Worm (Caenorhabditis elegans): Measurements from ENCODE around the gene ZK675.4.
A peak's percentile ranks its signal among the peaks of the same experiment; 100 is the strongest.

The ZK675.4 gene

DNA sequence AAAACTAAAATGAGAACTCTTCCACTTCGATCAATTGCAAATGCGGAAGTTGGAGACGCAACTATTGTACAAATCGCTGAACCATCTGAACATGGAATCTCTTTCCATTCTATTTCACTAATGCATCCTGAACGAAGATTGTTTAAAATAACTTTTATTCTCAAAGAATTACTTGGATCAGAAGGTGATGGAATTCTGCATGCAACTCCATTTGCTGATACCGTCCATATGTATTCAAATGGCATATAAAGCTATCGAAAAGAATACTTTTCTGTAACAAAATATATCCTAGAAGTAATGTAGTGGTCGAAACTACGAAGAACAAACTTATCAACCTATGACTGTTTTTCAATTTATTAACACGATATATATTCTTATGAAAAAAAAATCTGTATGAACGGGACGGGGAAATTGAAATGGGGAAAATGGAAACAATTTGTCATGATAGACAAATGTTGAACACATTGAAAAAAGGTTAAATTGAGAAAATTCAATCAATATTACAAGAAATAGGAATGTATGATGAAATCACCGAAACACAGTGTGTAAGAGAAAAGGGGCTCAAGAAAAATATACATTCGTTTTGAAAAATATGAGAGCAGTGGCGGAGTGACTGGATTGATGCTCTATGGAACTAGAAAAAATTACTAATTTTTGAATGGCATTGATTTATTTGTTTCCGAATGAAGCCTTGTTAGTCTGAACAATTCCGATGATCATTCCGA lies 33.2 kb upstream of the ZK675.4 start, which contains the start of gene T01H3.2:
Gene T01H3.2, minus strand, starts transcription at position 251 of the 725 bp plus-strand sequence.
- 0 out of 2 replicates have a peak, but pooled peaks have one; percentile 10 for TF ChIP-seq B0336.3 (GFP tag; IDR thresholded peaks at IDR 0.05)
- no peak for TF ChIP-seq cebp-1 (GFP tag; IDR thresholded peaks at IDR 0.05)
- peak; percentile 21 for TF ChIP-seq cebp-1 (tag; optimal IDR thresholded peaks at IDR 0.05)
- TF ChIP-seq tbx-9 (tag; optimal IDR thresholded peaks at IDR 0.05; ENCODE audit: borderline replicate concordance), result no peak
- TF ChIP-seq snpc-1.1 (tag; optimal IDR thresholded peaks at IDR 0.05; ENCODE audit: insufficient read depth), result no peak
- peak; percentile 21 for TF ChIP-seq tbp1 (GFP tag; optimal IDR thresholded peaks at IDR 0.05)
- peak; percentile 28 for TF ChIP-seq chd-7 (tag; optimal IDR thresholded peaks at IDR 0.05)
- no peak for TF ChIP-seq aptf-3 (GFP tag; IDR thresholded peaks at IDR 0.05)
- peak; percentile 51 for TF ChIP-seq tlf-1 (GFP tag; optimal IDR thresholded peaks at IDR 0.05)
- TF ChIP-seq lin-54 (GFP tag; optimal IDR thresholded peaks at IDR 0.05), result peak; percentile 37
- TF ChIP-seq nfyb-1 (GFP tag; IDR thresholded peaks at IDR 0.05), result peak; percentile 33; the same call in 1 of the 2 replicates
- TF ChIP-seq lin-35 (GFP tag; optimal IDR thresholded peaks at IDR 0.05), result peak in 1 of 3 experiments; percentile 22
- peak; percentile 9 for TF ChIP-seq atf-7 (tag; optimal IDR thresholded peaks at IDR 0.05)
- no peak for TF ChIP-seq ceh-58 (GFP tag; IDR thresholded peaks at IDR 0.05)

DNA sequence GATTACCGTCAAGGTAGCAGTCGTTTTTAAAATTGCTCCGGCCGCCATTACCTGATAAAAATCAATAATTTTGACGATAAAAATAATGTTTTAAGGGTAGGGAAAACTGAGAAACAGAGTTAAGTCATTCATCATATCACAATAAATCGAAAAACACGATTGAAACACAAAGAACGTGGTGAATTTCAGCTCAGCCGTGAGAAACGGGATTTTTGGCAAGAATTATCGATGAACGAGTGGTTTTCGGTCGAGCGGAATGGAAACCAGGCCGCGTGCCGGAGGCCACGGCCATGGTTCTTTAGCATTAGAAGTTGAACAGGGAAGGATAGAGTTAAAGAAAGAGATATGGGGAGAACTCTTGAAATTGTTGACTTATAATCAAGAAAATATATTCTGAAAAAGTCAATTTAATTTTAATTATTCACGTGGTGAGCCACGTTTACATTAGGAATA lies 31.8 kb upstream of the ZK675.4 start, which contains the start of the genes vha-4 and T01H3.5:
Gene vha-4, minus strand, starts transcription at position 51 of the 453 bp plus-strand sequence.
Gene T01H3.5, plus strand, starts transcription at position 351 of the 453 bp plus-strand sequence.
- TF ChIP-seq nfyb-1 (GFP tag; IDR thresholded peaks at IDR 0.05) (no peak), K11D2.4 (GFP tag; IDR thresholded peaks at IDR 0.05) (no peak), lir-1 (GFP tag; conservative IDR thresholded peaks at IDR 0.05) (no peak), ztf-26 (tag; optimal IDR thresholded peaks at IDR 0.05) (no peak), snpc-4 (GFP tag; optimal IDR thresholded peaks at IDR 0.05) (no peak), snpc-4 (tag; optimal IDR thresholded peaks at IDR 0.05) (no peak), ceh-100 (GFP tag; IDR thresholded peaks at IDR 0.05) (no peak), efl-1 (GFP tag; optimal IDR thresholded peaks at IDR 0.05) (no peak), aptf-3 (GFP tag; IDR thresholded peaks at IDR 0.05) (no peak), him-1 (tag; optimal IDR thresholded peaks at IDR 0.05) (no peak), K12H6.12 (tag; optimal IDR thresholded peaks at IDR 0.05) (no peak), ccch-3 (GFP tag; optimal IDR thresholded peaks at IDR 0.05) (no peak), nhr-80 (tag; optimal IDR thresholded peaks at IDR 0.05) (peak; percentile 55), unc-62 (GFP tag; optimal IDR thresholded peaks at IDR 0.05) (no peak), zfh-2 (GFP tag; conservative IDR thresholded peaks at IDR 0.05) (0 out of 2 replicates have a peak, but pooled peaks have one; percentile 8), somi-1 (GFP tag; optimal IDR thresholded peaks at IDR 0.05) (no peak), xnd-1 (tag; optimal IDR thresholded peaks at IDR 0.05) (no peak)

DNA sequence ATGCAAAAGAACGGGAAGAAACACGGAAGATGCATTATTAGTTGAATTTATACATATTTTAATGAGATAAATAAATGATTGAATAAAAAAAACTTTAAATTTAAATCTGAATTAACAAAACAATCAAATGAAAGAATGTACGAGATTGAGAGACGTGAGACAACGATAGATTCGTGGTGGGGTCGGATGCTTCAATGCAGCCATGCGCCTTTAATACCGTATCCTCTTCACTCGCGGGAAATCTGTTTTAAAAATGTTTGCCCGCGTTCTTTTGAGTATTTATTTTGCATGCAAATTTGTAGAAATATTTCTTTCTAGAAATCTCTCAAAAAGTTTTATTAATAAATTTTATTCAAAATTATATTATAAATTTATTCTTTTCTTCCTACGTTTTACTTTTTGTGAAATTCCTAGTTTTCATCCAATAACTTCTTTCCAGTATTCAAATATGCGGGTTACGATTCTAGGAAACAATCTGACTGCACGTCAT lies 30.7 kb upstream of the ZK675.4 start, which contains the start of gene perm-1:
Gene perm-1, plus strand, starts transcription at position 440 of the 490 bp plus-strand sequence.
- TF ChIP-seq him-1 (tag; optimal IDR thresholded peaks at IDR 0.05) (peak; percentile 44), ceh-100 (GFP tag; IDR thresholded peaks at IDR 0.05) (peak; percentile 48; the same call in 1 of the 2 replicates), nhr-120 (GFP tag; IDR thresholded peaks at IDR 0.05) (no peak), Y53F4B.3 (GFP tag; IDR thresholded peaks at IDR 0.05) (peak; percentile 60; the same call in 1 of the 2 replicates), nhr-90 (tag; optimal IDR thresholded peaks at IDR 0.05) (no peak), snpc-4 (GFP tag; optimal IDR thresholded peaks at IDR 0.05) (peak; percentile 64), snpc-4 (tag; optimal IDR thresholded peaks at IDR 0.05) (peak in 2 of 4 experiments; percentile 57 to 60), ets-4 (GFP tag; optimal IDR thresholded peaks at IDR 0.05) (no peak), ztf-28 (GFP tag; IDR thresholded peaks at IDR 0.05) (peak; percentile 71; the same call in 1 of the 2 replicates), dox-1 (GFP tag; IDR thresholded peaks at IDR 0.05) (peak; percentile 85), madf-10 (tag; optimal IDR thresholded peaks at IDR 0.05) (no peak), mcd-1 (GFP tag; IDR thresholded peaks at IDR 0.05) (peak; percentile 65; the same call in 1 of the 2 replicates), tbp1 (GFP tag; optimal IDR thresholded peaks at IDR 0.05) (peak; percentile 61), mxl-1 (tag; optimal IDR thresholded peaks at IDR 0.05) (no peak), lin-54 (GFP tag; optimal IDR thresholded peaks at IDR 0.05) (peak; percentile 89), attf-3 (GFP tag; conservative IDR thresholded peaks at IDR 0.05) (peak; percentile 51; the same call in 1 of the 2 replicates), F49E8.2 (tag; optimal IDR thresholded peaks at IDR 0.05; ENCODE audit: insufficient read depth) (peak; percentile 87), B0035.1 (tag; optimal IDR thresholded peaks at IDR 0.05) (no peak), ceh-27 (GFP tag; optimal IDR thresholded peaks at IDR 0.05) (no peak), lir-1 (GFP tag; conservative IDR thresholded peaks at IDR 0.05) (peak; percentile 36; the same call in 1 of the 2 replicates), F57A8.1 (GFP tag; optimal IDR thresholded peaks at IDR 0.05) (no peak)
